Fruit fly (Drosophila melanogaster) whole organism, adult: Measurements from ENCODE around the gene Eogt.

Source experiments
- CG11617 ChIP-seq: fragments of 200-800 bp; sonication (Bioruptor generic); optimal IDR thresholded peaks from 2 replicates; lab custom pipeline; 2017; ENCODE audit warnings: mild to moderate bottlenecking, missing biosample characterization, missing genetic modification reagents, missing genetic modification characterization
- CG12768 ChIP-seq: fragments of 200-800 bp; sonication (Bioruptor generic); optimal IDR thresholded peaks from 2 replicates; lab custom pipeline; 2017; ENCODE audit warnings: missing biosample characterization, missing genetic modification characterization, mild to moderate bottlenecking, moderate library complexity, missing genetic modification reagents
- CG14711 ChIP-seq: fragments of 200-800 bp; sonication (Bioruptor generic); optimal IDR thresholded peaks from 2 replicates; lab custom pipeline; 2018; ENCODE audit warnings: missing biosample characterization, mild to moderate bottlenecking, missing genetic modification characterization, moderate library complexity
- CG1620 ChIP-seq: fragments of 200-800 bp; sonication (Bioruptor generic); optimal IDR thresholded peaks from 2 replicates; lab custom pipeline; 2016; ENCODE audit warnings: missing biosample characterization, missing genetic modification characterization
- CG33017 ChIP-seq: fragments of 200-800 bp; sonication (Bioruptor generic); optimal IDR thresholded peaks from 2 replicates; lab custom pipeline; 2018; ENCODE audit warnings: missing biosample characterization, mild to moderate bottlenecking, missing genetic modification characterization, moderate library complexity
- CG5204 ChIP-seq: fragments of 200-800 bp; sonication (Bioruptor generic); optimal IDR thresholded peaks from 2 replicates; lab custom pipeline; 2016; ENCODE audit warnings: missing biosample characterization, missing genetic modification characterization
- CG7045 ChIP-seq: fragments of 200-800 bp; sonication (Bioruptor generic); optimal IDR thresholded peaks from 2 replicates; lab custom pipeline; 2017; ENCODE audit warnings: missing biosample characterization, mild to moderate bottlenecking, missing genetic modification characterization
- CG7101 ChIP-seq: fragments of 200-800 bp; sonication (Bioruptor generic); optimal IDR thresholded peaks from 2 replicates; lab custom pipeline; 2018; ENCODE audit warnings: missing biosample characterization, mild to moderate bottlenecking, missing genetic modification characterization, moderate library complexity
- Clk ChIP-seq: fragments of 200-800 bp; sonication (Bioruptor generic); optimal IDR thresholded peaks from 2 replicates; lab custom pipeline; 2017; ENCODE audit warnings: missing biosample characterization, missing genetic modification characterization
- Crg-1 ChIP-seq: fragments of 200-800 bp; sonication (Bioruptor generic); optimal IDR thresholded peaks from 2 replicates; lab custom pipeline; 2016; ENCODE audit warnings: missing biosample characterization, missing genetic modification characterization
- Hr96 ChIP-seq: fragments of 200-800 bp; sonication (Bioruptor generic); optimal IDR thresholded peaks from 2 replicates; lab custom pipeline; 2016; ENCODE audit warnings: missing biosample characterization, missing genetic modification characterization
- Mnt ChIP-seq: fragments of 200-800 bp; sonication (Bioruptor generic); optimal IDR thresholded peaks from 2 replicates; lab custom pipeline; 2016; ENCODE audit warnings: missing biosample characterization, mild to moderate bottlenecking, missing genetic modification characterization
- bab1 ChIP-seq: fragments of 200-800 bp; sonication (Bioruptor generic); optimal IDR thresholded peaks from 3 replicates; lab custom pipeline; 2019; ENCODE audit warnings: missing biosample characterization, mild to moderate bottlenecking, missing genetic modification characterization, moderate library complexity
- cic ChIP-seq: fragments of 200-800 bp; sonication (Bioruptor generic); optimal IDR thresholded peaks from 2 replicates; lab custom pipeline; 2017; ENCODE audit warnings: missing biosample characterization, mild to moderate bottlenecking, missing genetic modification characterization, moderate library complexity
- cnc ChIP-seq, 2 experiments: fragments of >200 bp; optimal IDR thresholded peaks; 2 replicates each; lab custom pipeline; 2017
- kay ChIP-seq: fragments of 200-800 bp; sonication (Bioruptor generic); peaks from one replicate; lab custom pipeline; 2016; ENCODE audit warnings: missing biosample characterization, missing genetic modification characterization, borderline replicate concordance
- ovo ChIP-seq: fragments of 200-800 bp; sonication (Bioruptor generic); optimal IDR thresholded peaks from 2 replicates; lab custom pipeline; 2016; ENCODE audit warnings: missing biosample characterization, missing genetic modification characterization
- pad ChIP-seq: fragments of 200-800 bp; sonication (Bioruptor generic); optimal IDR thresholded peaks from 3 replicates; lab custom pipeline; 2017; ENCODE audit warnings: missing biosample characterization, missing genetic modification characterization, mild to moderate bottlenecking, moderate library complexity, missing genetic modification reagents
- tj ChIP-seq: fragments of 200-800 bp; sonication (Bioruptor generic); optimal IDR thresholded peaks from 3 replicates; lab custom pipeline; 2017; ENCODE audit warnings: missing biosample characterization, mild to moderate bottlenecking, missing genetic modification characterization, moderate library complexity
- toe ChIP-seq: fragments of 200-800 bp; sonication (Bioruptor generic); optimal IDR thresholded peaks from 2 replicates; lab custom pipeline; 2016; ENCODE audit warnings: missing biosample characterization, missing genetic modification characterization

The Eogt gene

dm6 chr2L:2390589-2390988 lies 9.7 kb downstream of the Eogt start, which contains the start of gene CG43750:
CG43750 (minus strand) TSS chr2L:2390689.
- TF ChIP-seq cic (GFP tag; lab: Kevin White, UChicago) (no peak), tj (GFP tag; lab: Kevin White, UChicago) (no peak), pad (GFP tag; lab: Kevin White, UChicago) (no peak), cnc (optimal IDR thresholded peaks at IDR 0.05; lab: Kevin White, UChicago) (no peak), CG14711 (tag; lab: Kevin White, UChicago) (no peak), Clk (GFP tag; lab: Kevin White, UChicago) (no peak), toe (GFP tag; lab: Kevin White, UChicago) (no peak)

dm6 chr2L:2391321-2391720 lies 10.4 kb downstream of the Eogt start, which contains the start of gene CG46448:
CG46448 (plus strand) TSS chr2L:2391660.
- TF ChIP-seq ovo: no peak
- no peak for TF ChIP-seq CG5204 (GFP tag; lab: Kevin White, UChicago)
- TF ChIP-seq pad (GFP tag; lab: Kevin White, UChicago): no peak
- TF ChIP-seq CG12768 (GFP tag; lab: Kevin White, UChicago): no peak
- TF ChIP-seq CG7045 (GFP tag; lab: Kevin White, UChicago): no peak
- TF ChIP-seq CG1620 (GFP tag; lab: Kevin White, UChicago): no peak
- TF ChIP-seq Clk (GFP tag; lab: Kevin White, UChicago): no peak
- TF ChIP-seq kay (GFP tag; lab: Kevin White, UChicago): no peak
- no peak for TF ChIP-seq toe (GFP tag; lab: Kevin White, UChicago)
- TF ChIP-seq CG33017 (tag; lab: Kevin White, UChicago): no peak
- no peak for TF ChIP-seq CG7101 (tag; lab: Kevin White, UChicago)
- TF ChIP-seq Mnt: no peak
- no peak for TF ChIP-seq cic (GFP tag; lab: Kevin White, UChicago)
- no peak for TF ChIP-seq bab1 (GFP tag; lab: Kevin White, UChicago)
- no peak for TF ChIP-seq tj (GFP tag; lab: Kevin White, UChicago)
- TF ChIP-seq Crg-1 (GFP tag; lab: Kevin White, UChicago): no peak
- no peak for TF ChIP-seq CG11617 (GFP tag; lab: Kevin White, UChicago)
- no peak for TF ChIP-seq cnc (optimal IDR thresholded peaks at IDR 0.05; lab: Kevin White, UChicago)

dm6 chr2L:2394872-2395271 lies 14.0 kb downstream of the Eogt start:
- TF ChIP-seq bab1 (GFP tag; lab: Kevin White, UChicago) (no peak), pad (GFP tag; lab: Kevin White, UChicago) (no peak), cnc (optimal IDR thresholded peaks at IDR 0.05; lab: Kevin White, UChicago) (no peak), CG7101 (tag; lab: Kevin White, UChicago) (no peak), toe (GFP tag; lab: Kevin White, UChicago) (no peak), tj (GFP tag; lab: Kevin White, UChicago) (no peak), Clk (GFP tag; lab: Kevin White, UChicago) (no peak), CG14711 (tag; lab: Kevin White, UChicago) (no peak), Hr96 (GFP tag; lab: Kevin White, UChicago) (no peak), CG12768 (GFP tag; lab: Kevin White, UChicago) (no peak), CG11617 (GFP tag; lab: Kevin White, UChicago) (no peak)

- TF ChIP-seq CG7045 (GFP tag; lab: Kevin White, UChicago) (no peak), CG12768 (GFP tag; lab: Kevin White, UChicago) (no peak), toe (GFP tag; lab: Kevin White, UChicago) (no peak), ovo (no peak), bab1 (GFP tag; lab: Kevin White, UChicago) (no peak)
These were observed 16.2 kb downstream of the Eogt start for dm6 chr2L:2397080-2397479.

- TF ChIP-seq ovo (no peak), CG7101 (tag; lab: Kevin White, UChicago) (no peak), CG11617 (GFP tag; lab: Kevin White, UChicago) (no peak), kay (GFP tag; lab: Kevin White, UChicago) (no peak), tj (GFP tag; lab: Kevin White, UChicago) (no peak), Crg-1 (GFP tag; lab: Kevin White, UChicago) (no peak), pad (GFP tag; lab: Kevin White, UChicago) (no peak), CG33017 (tag; lab: Kevin White, UChicago) (no peak), Hr96 (GFP tag; lab: Kevin White, UChicago) (no peak), CG12768 (GFP tag; lab: Kevin White, UChicago) (no peak), Clk (GFP tag; lab: Kevin White, UChicago) (no peak), cnc (optimal IDR thresholded peaks at IDR 0.05; lab: Kevin White, UChicago) (no peak), CG14711 (tag; lab: Kevin White, UChicago) (no peak), CG7045 (GFP tag; lab: Kevin White, UChicago) (no peak)
These were observed 17.6 kb downstream of the Eogt start for dm6 chr2L:2398459-2398858.

dm6 chr2L:2399897-2400296 lies 19.0 kb downstream of the Eogt start, which contains the start of gene VGlut:
VGlut (plus strand) TSS chr2L:2400295.
- TF ChIP-seq CG1620 (GFP tag; lab: Kevin White, UChicago): no peak
- TF ChIP-seq CG12768 (GFP tag; lab: Kevin White, UChicago): no peak
- TF ChIP-seq Clk (GFP tag; lab: Kevin White, UChicago): no peak
- no peak for TF ChIP-seq CG7045 (GFP tag; lab: Kevin White, UChicago)
- no peak for TF ChIP-seq toe (GFP tag; lab: Kevin White, UChicago)
- TF ChIP-seq CG5204 (GFP tag; lab: Kevin White, UChicago): no peak
- no peak for TF ChIP-seq cnc (optimal IDR thresholded peaks at IDR 0.05; lab: Kevin White, UChicago)
- TF ChIP-seq bab1 (GFP tag; lab: Kevin White, UChicago): no peak
- no peak for TF ChIP-seq ovo
- TF ChIP-seq CG33017 (tag; lab: Kevin White, UChicago): no peak
- TF ChIP-seq Mnt: no peak
- no peak for TF ChIP-seq cic (GFP tag; lab: Kevin White, UChicago)
- TF ChIP-seq Hr96 (GFP tag; lab: Kevin White, UChicago): no peak
- TF ChIP-seq pad (GFP tag; lab: Kevin White, UChicago): no peak
- TF ChIP-seq tj (GFP tag; lab: Kevin White, UChicago): no peak
